Worm (Caenorhabditis elegans): ENCODE data around the gene smcr-8.

smcr-8 gene

ce11 chrIII:4962886-4963285 lies 36.3 kb upstream of the smcr-8 start, which contains the start of gene C27F2.9 (continued):
- peak; percentile 59 for TF ChIP-seq unc-130 (GFP tag; optimal IDR thresholded peaks at IDR 0.05)
- TF ChIP-seq ceh-20 (GFP tag; IDR thresholded peaks at IDR 0.05), result peak; percentile 77
- no peak for TF ChIP-seq daf-19 (GFP tag; conservative IDR thresholded peaks at IDR 0.05)
- no peak for TF ChIP-seq ztf-11 (tag; optimal IDR thresholded peaks at IDR 0.05)
- TF ChIP-seq nhr-11 (tag; optimal IDR thresholded peaks at IDR 0.05), result peak; percentile 84
- TF ChIP-seq nhr-48 (tag; optimal IDR thresholded peaks at IDR 0.05), result peak; percentile 54
- peak; percentile 36 for TF ChIP-seq lin-15B (tag; optimal IDR thresholded peaks at IDR 0.05)
- peak; percentile 19 for TF ChIP-seq F49E8.2 (tag; optimal IDR thresholded peaks at IDR 0.05; ENCODE audit: borderline replicate concordance)
- no peak for TF ChIP-seq zfp-2 (tag; optimal IDR thresholded peaks at IDR 0.05)
- TF ChIP-seq zip-2 (tag; optimal IDR thresholded peaks at IDR 0.05), result peak; percentile 31
- TF ChIP-seq arid-1 (GFP tag; conservative IDR thresholded peaks at IDR 0.05), result peak; percentile 77; the same call in 1 of the 2 replicates
- no peak for TF ChIP-seq nhr-237 (tag; optimal IDR thresholded peaks at IDR 0.05)
- TF ChIP-seq nhr-102 (tag; optimal IDR thresholded peaks at IDR 0.05), result peak; percentile 85
- TF ChIP-seq lin-38 (GFP tag; IDR thresholded peaks at IDR 0.05), result peak; percentile 89
- TF ChIP-seq mes-2 (tag; optimal IDR thresholded peaks at IDR 0.05; ENCODE audit: poor library complexity, severe bottlenecking), result peak; percentile 95
- TF ChIP-seq pha-4 (GFP tag; IDR thresholded peaks at IDR 0.05), result peak; percentile 85
- TF ChIP-seq pha-4 (tag; optimal IDR thresholded peaks at IDR 0.05), result peak; percentile 86
- peak; percentile 61 for TF ChIP-seq lin-13 (GFP tag; optimal IDR thresholded peaks at IDR 0.05)
- no peak for TF ChIP-seq spr-3 (GFP tag; optimal IDR thresholded peaks at IDR 0.05)
- peak; percentile 52 for TF ChIP-seq nhr-77 (tag; optimal IDR thresholded peaks at IDR 0.05)
- peak; percentile 88 for TF ChIP-seq mep-1 (tag; optimal IDR thresholded peaks at IDR 0.05)
- TF ChIP-seq T20F7.1 (GFP tag; optimal IDR thresholded peaks at IDR 0.05), result peak; percentile 83
- peak; percentile 74; the same call in 1 of the 2 replicates for TF ChIP-seq dmd-9 (GFP tag; IDR thresholded peaks at IDR 0.05)
- TF ChIP-seq ceh-32 (tag; optimal IDR thresholded peaks at IDR 0.05; ENCODE audit: poor library complexity), result no peak
- peak; percentile 54; the same call in 1 of the 2 replicates for TF ChIP-seq tra-1 (GFP tag; IDR thresholded peaks at IDR 0.05)

DNA sequence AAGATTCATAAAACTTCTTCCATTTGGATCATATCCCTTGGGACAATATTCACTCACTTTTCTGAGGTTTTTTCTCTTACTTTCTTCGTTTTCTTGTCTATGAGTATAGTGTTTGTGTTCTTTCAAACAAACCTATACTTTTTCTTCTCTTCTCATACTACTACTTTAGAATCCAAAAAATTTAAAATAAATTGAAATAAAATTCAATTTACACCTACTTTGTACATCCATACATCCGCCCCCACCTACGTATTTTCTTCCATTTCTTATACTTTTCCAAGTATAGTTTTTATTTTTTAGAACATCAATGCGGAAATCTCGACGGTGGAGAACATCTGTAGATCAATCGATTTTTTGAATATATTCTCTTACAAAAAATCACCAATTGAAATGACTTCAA lies 33.9 kb upstream of the smcr-8 start, which contains the start of gene nca-2:
Gene nca-2 (plus strand): TSS at position 301 of the 400 bp plus-strand sequence.
- TF ChIP-seq R02D3.7 (tag; optimal IDR thresholded peaks at IDR 0.05) (no peak), fos-1 (tag; optimal IDR thresholded peaks at IDR 0.05) (no peak), dmd-6 (GFP tag; IDR thresholded peaks at IDR 0.05) (no peak), cey-2 (tag; optimal IDR thresholded peaks at IDR 0.05; ENCODE audit: borderline replicate concordance, insufficient read depth) (no peak)

DNA sequence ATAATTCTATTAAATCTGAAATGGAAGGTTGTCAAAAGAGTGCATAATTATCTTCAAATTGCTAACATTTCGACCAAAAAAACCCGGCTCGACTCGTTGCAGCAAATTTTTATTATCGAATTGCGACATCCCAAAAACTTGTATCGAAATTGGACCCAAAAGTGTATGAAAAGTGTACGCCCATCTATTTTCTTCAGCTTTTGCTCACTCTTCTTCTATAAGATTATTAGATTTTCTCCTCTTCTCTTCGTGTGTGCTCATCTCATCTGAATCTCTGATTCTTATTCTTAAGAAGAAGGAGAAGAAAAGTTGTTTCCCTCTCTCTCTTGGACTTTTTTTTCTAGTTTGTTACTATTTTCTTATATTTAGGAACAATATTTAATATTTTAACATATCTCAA lies 31.9 kb upstream of the smcr-8 start:
- TF ChIP-seq ces-1 (GFP tag; optimal IDR thresholded peaks at IDR 0.05) (peak; percentile 95), lsy-2 (tag; optimal IDR thresholded peaks at IDR 0.05) (peak in 1 of 2 experiments; percentile 31), aly-2 (tag; optimal IDR thresholded peaks at IDR 0.05) (no peak), ZK337.2 (GFP tag; IDR thresholded peaks at IDR 0.05) (no peak), fkh-10 (GFP tag; optimal IDR thresholded peaks at IDR 0.05) (peak; percentile 79), ctbp-1 (GFP tag; IDR thresholded peaks at IDR 0.05) (0 out of 2 replicates have a peak, but pooled peaks have one; percentile 23), F26F4.8 (GFP tag; conservative IDR thresholded peaks at IDR 0.05) (no peak)

DNA sequence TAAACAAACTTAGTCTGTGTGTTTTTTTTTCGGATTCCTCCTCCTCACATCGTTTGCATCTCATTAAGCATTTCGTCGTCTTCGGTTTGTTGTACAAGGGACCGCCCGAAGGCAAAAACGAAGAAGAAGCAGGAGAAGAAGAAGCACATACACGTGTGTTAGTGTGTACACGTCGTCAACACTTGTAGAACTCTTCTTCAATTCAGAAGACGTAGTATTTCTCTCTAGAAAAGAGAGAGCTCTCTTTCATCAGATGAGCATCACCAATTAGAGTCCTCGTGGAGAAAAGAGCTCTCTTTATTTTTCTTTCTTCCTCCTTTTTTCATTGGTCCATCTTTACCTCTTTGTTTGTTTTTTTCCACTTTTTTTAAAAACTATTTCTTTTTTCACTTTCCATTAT lies 31.0 kb upstream of the smcr-8 start:
- TF ChIP-seq D1046.2 (GFP tag; IDR thresholded peaks at IDR 0.05) (no peak), zag-1 (tag; optimal IDR thresholded peaks at IDR 0.05) (no peak), ctbp-1 (GFP tag; IDR thresholded peaks at IDR 0.05) (0 out of 2 replicates have a peak, but pooled peaks have one; percentile 22), mep-1 (tag; optimal IDR thresholded peaks at IDR 0.05) (no peak), aly-2 (tag; optimal IDR thresholded peaks at IDR 0.05) (no peak), lin-15B (tag; optimal IDR thresholded peaks at IDR 0.05) (no peak), mdl-1 (tag; optimal IDR thresholded peaks at IDR 0.05) (peak in 1 of 2 experiments; percentile 53), sdz-12 (GFP tag; optimal IDR thresholded peaks at IDR 0.05) (no peak)
